Worm (Caenorhabditis elegans): ENCODE results near the gene fezf-1.
"Not testable (repeated sequence)": the region's sequence is repeated elsewhere in the genome, so short reads cannot be mapped to it uniquely, and the experiment has no call there.

ce11 chrIV:13430137-13430536 lies 35.8 kb upstream of the fezf-1 start:
- TF ChIP-seq aha-1 (tag); mxl-2 (GFP tag; conservative IDR thresholded peaks at IDR 0.05); dmd-9 (GFP tag; IDR thresholded peaks at IDR 0.05); cey-2 (tag; optimal IDR thresholded peaks at IDR 0.05; ENCODE audit: borderline replicate concordance, insufficient read depth); tag-97 (GFP tag; IDR thresholded peaks at IDR 0.05); ztf-11 (tag; optimal IDR thresholded peaks at IDR 0.05); lin-13 (GFP tag; optimal IDR thresholded peaks at IDR 0.05); ama-1 (optimal IDR thresholded peaks at IDR 0.05); madf-5 (GFP tag; IDR thresholded peaks at IDR 0.05); fos-1 (tag; optimal IDR thresholded peaks at IDR 0.05); ceh-28 (tag; optimal IDR thresholded peaks at IDR 0.05); zip-2 (tag; optimal IDR thresholded peaks at IDR 0.05): not testable (repeated sequence)
- peak; percentile 87 for TF ChIP-seq egl-43 (GFP tag; IDR thresholded peaks at IDR 0.05)
